Fruit fly (Drosophila melanogaster) whole organism, embryonic: ENCODE measurements around the gene Rhp.

Experiments used
- Abd-B ChIP-seq: fragments of 200-800 bp; sonication (Bioruptor generic); optimal IDR thresholded peaks from 2 replicates; lab custom pipeline; 2018; ENCODE audit warnings: missing biosample characterization, mild to moderate bottlenecking, missing genetic modification characterization, moderate library complexity
- Ada2b ChIP-seq: fragments of 200-800 bp; sonication (Bioruptor generic); IDR thresholded peaks from 2 replicates; pipeline ENCODE4 v1.3.6; 2022; ENCODE audit warnings: missing biosample characterization, missing genetic modification characterization
- Bdp1 ChIP-seq: fragments of 200-800 bp; sonication (Bioruptor generic); optimal IDR thresholded peaks from 3 replicates; lab custom pipeline; 2016; ENCODE audit warnings: missing biosample characterization, missing genetic modification characterization
- CG10654 ChIP-seq: fragments of 200-800 bp; sonication (Bioruptor generic); optimal IDR thresholded peaks from 2 replicates; lab custom pipeline; 2016; ENCODE audit warnings: missing biosample characterization, missing genetic modification characterization
- CG10979 ChIP-seq: fragments of 200-800 bp; sonication (Bioruptor generic); optimal IDR thresholded peaks from 2 replicates; lab custom pipeline; 2018; ENCODE audit warnings: missing biosample characterization, mild to moderate bottlenecking, missing genetic modification characterization, moderate library complexity
- CG12104 ChIP-seq: fragments of 200-800 bp; sonication (Bioruptor generic); optimal IDR thresholded peaks from 3 replicates; lab custom pipeline; 2016; ENCODE audit warnings: missing biosample characterization, missing genetic modification characterization
- CG12236 ChIP-seq: fragments of 200-800 bp; sonication (Bioruptor generic); optimal IDR thresholded peaks from 2 replicates; lab custom pipeline; 2016; ENCODE audit warnings: missing biosample characterization, missing genetic modification characterization
- CG1529 ChIP-seq: fragments of 200-800 bp; sonication (Bioruptor generic); optimal IDR thresholded peaks from 3 replicates; lab custom pipeline; 2018; ENCODE audit warnings: missing biosample characterization, missing genetic modification characterization
- CG15479 ChIP-seq: fragments of 200-800 bp; sonication (Bioruptor generic); optimal IDR thresholded peaks from 3 replicates; lab custom pipeline; 2019; ENCODE audit warnings: missing biosample characterization, mild to moderate bottlenecking, missing genetic modification characterization, moderate library complexity
- CG16813 ChIP-seq: fragments of 200-800 bp; sonication (Bioruptor generic); IDR thresholded peaks from 3 replicates; pipeline ENCODE4 v1.3.6; 2022; ENCODE audit warnings: missing biosample characterization, missing genetic modification characterization; ENCODE audit not compliant: partially characterized antibody
- CG17568 ChIP-seq: fragments of 200-800 bp; sonication (Bioruptor generic); optimal IDR thresholded peaks from 2 replicates; lab custom pipeline; 2018; ENCODE audit warnings: missing biosample characterization, mild to moderate bottlenecking, missing genetic modification characterization, moderate library complexity
- CG2712 ChIP-seq: fragments of 200-800 bp; optimal IDR thresholded peaks from 3 replicates; lab custom pipeline; 2019; ENCODE audit warnings: missing biosample characterization, mild to moderate bottlenecking, missing genetic modification characterization, moderate library complexity
- CG33557 ChIP-seq: fragments of 200-800 bp; sonication (Bioruptor generic); optimal IDR thresholded peaks from 2 replicates; lab custom pipeline; 2019; ENCODE audit warnings: missing biosample characterization, mild to moderate bottlenecking, missing genetic modification characterization, moderate library complexity
- CG4328 ChIP-seq: fragments of 200-800 bp; sonication (Bioruptor generic); optimal IDR thresholded peaks from 3 replicates; lab custom pipeline; 2017; ENCODE audit warnings: missing biosample characterization, missing genetic modification reagents, missing genetic modification characterization
- CG4730 ChIP-seq: fragments of 200-800 bp; sonication (Bioruptor generic); IDR thresholded peaks from 2 replicates; pipeline ENCODE4 v1.3.6; 2022; ENCODE audit warnings: missing biosample characterization, missing genetic modification characterization
- CG6813 ChIP-seq: fragments of 200-800 bp; sonication (Bioruptor generic); optimal IDR thresholded peaks from 2 replicates; lab custom pipeline; 2017; ENCODE audit warnings: missing biosample characterization, missing genetic modification characterization, mild to moderate bottlenecking, moderate library complexity, missing genetic modification reagents
- CG9797 ChIP-seq: fragments of 200-800 bp; sonication (Bioruptor generic); optimal IDR thresholded peaks from 3 replicates; lab custom pipeline; 2018; ENCODE audit warnings: missing biosample characterization, mild to moderate bottlenecking, missing genetic modification characterization
- CG9932 ChIP-seq: fragments of 200-800 bp; sonication (Bioruptor generic); IDR thresholded peaks from 2 replicates; pipeline ENCODE4 v1.3.6; 2022; ENCODE audit warnings: missing biosample characterization, missing genetic modification characterization
- Doc2 ChIP-seq: fragments of 200-800 bp; sonication (Bioruptor generic); IDR thresholded peaks from 2 replicates; pipeline ENCODE4 v1.3.6; 2022; ENCODE audit warnings: missing biosample characterization, missing genetic modification characterization
- Hmr ChIP-seq: fragments of 200-800 bp; sonication (Bioruptor generic); optimal IDR thresholded peaks from 3 replicates; lab custom pipeline; 2017; ENCODE audit warnings: mild to moderate bottlenecking, missing biosample characterization, missing genetic modification reagents, missing genetic modification characterization
- Hr39 ChIP-seq: fragments of >200 bp; optimal IDR thresholded peaks from 2 replicates; lab custom pipeline; 2017
- Jarid2 ChIP-seq: fragments of 200-800 bp; sonication (Bioruptor generic); optimal IDR thresholded peaks from 3 replicates; lab custom pipeline; 2017; ENCODE audit warnings: mild to moderate bottlenecking, missing biosample characterization, missing genetic modification reagents, missing genetic modification characterization
- Lhr ChIP-seq: fragments of 200-800 bp; sonication (Bioruptor generic); optimal IDR thresholded peaks from 3 replicates; lab custom pipeline; 2017; ENCODE audit warnings: mild to moderate bottlenecking, missing biosample characterization, missing genetic modification reagents, missing genetic modification characterization
- Lim3 ChIP-seq: fragments of 200-800 bp; sonication (Bioruptor generic); IDR thresholded peaks from 2 replicates; pipeline ENCODE4 v1.3.6; 2022; ENCODE audit warnings: missing biosample characterization, missing genetic modification characterization
- Med ChIP-seq: fragments of 200-800 bp; sonication (Bioruptor generic); peaks from one replicate; lab custom pipeline; 2016; ENCODE audit warnings: missing biosample characterization, missing genetic modification characterization, mild to moderate bottlenecking, inconsistent platforms, moderate library complexity
- Side ChIP-seq: fragments of 200-800 bp; sonication (Bioruptor generic); optimal IDR thresholded peaks from 2 replicates; lab custom pipeline; 2016; ENCODE audit warnings: missing biosample characterization, missing genetic modification characterization
- Six4 ChIP-seq: fragments of 200-800 bp; sonication (Bioruptor generic); optimal IDR thresholded peaks from 2 replicates; lab custom pipeline; 2016; ENCODE audit warnings: missing biosample characterization, missing genetic modification characterization
- Taf1 ChIP-seq: fragments of 200-800 bp; sonication (Bioruptor generic); IDR thresholded peaks from 2 replicates; pipeline ENCODE4 v1.3.6; 2022; ENCODE audit warnings: missing biosample characterization, missing genetic modification characterization
- amos ChIP-seq: fragments of 200-800 bp; sonication (Bioruptor generic); IDR thresholded peaks from 2 replicates; pipeline ENCODE4 v1.3.6; 2022; ENCODE audit warnings: missing biosample characterization, missing genetic modification characterization; ENCODE audit not compliant: partially characterized antibody
- ase ChIP-seq: fragments of 200-800 bp; sonication (Bioruptor generic); IDR thresholded peaks from 3 replicates; pipeline ENCODE4 v1.3.6; 2022; ENCODE audit warnings: missing biosample characterization, missing genetic modification characterization
- bcd ChIP-seq: fragments of 200-800 bp; sonication (Bioruptor generic); optimal IDR thresholded peaks from 2 replicates; lab custom pipeline; 2017; ENCODE audit warnings: missing biosample characterization, mild to moderate bottlenecking, missing genetic modification characterization
- ci ChIP-seq: fragments of 200-800 bp; sonication (Bioruptor generic); IDR thresholded peaks from 3 replicates; pipeline ENCODE4 v1.3.6; 2022; ENCODE audit warnings: missing biosample characterization, missing genetic modification characterization
- crol ChIP-seq: fragments of 200-800 bp; sonication (Bioruptor generic); IDR thresholded peaks from 2 replicates; pipeline ENCODE4 v1.3.6; 2022; ENCODE audit warnings: missing biosample characterization, missing genetic modification characterization
- crp ChIP-seq, 2 experiments: fragments of 200-800 bp; sonication (Bioruptor generic); optimal IDR thresholded peaks; 2 replicates in 1 of 2; 3 replicates in 1 of 2; lab custom pipeline; 2017; ENCODE audit warnings: missing biosample characterization in 2 of 2, missing genetic modification characterization in 2 of 2, mild to moderate bottlenecking in 1 of 2, moderate library complexity in 1 of 2
- dan ChIP-seq: fragments of 200-800 bp; sonication (Bioruptor generic); IDR thresholded peaks from 2 replicates; pipeline ENCODE4 v1.3.6; 2022; ENCODE audit warnings: missing biosample characterization, missing genetic modification characterization
- dm ChIP-seq: fragments of 200-800 bp; sonication (Bioruptor generic); optimal IDR thresholded peaks from 3 replicates; lab custom pipeline; 2016; ENCODE audit warnings: missing biosample characterization, missing genetic modification characterization
- fd64A ChIP-seq: fragments of 200-800 bp; sonication (Bioruptor generic); optimal IDR thresholded peaks from 3 replicates; lab custom pipeline; 2018; ENCODE audit warnings: missing biosample characterization, mild to moderate bottlenecking, missing genetic modification characterization
- fru ChIP-seq: fragments of >200 bp; optimal IDR thresholded peaks from 2 replicates; lab custom pipeline; 2017
- insv ChIP-seq, 2 experiments: fragments of 200-800 bp; sonication (Bioruptor generic); optimal IDR thresholded peaks; 3 replicates each; lab custom pipeline; 2016 to 2018; ENCODE audit warnings: missing biosample characterization in 2 of 2, missing genetic modification characterization in 2 of 2
- lmd ChIP-seq: fragments of 200-800 bp; sonication (Bioruptor generic); IDR thresholded peaks from 2 replicates; pipeline ENCODE4 v1.3.6; 2022; ENCODE audit warnings: missing biosample characterization, missing genetic modification characterization
- lov ChIP-seq, 2 experiments: fragments of 200-800 bp in 1 of 2; fragments of >200 bp in 1 of 2; sonication (Bioruptor generic) in 1 of 2; IDR thresholded peaks in 1 of 2; optimal IDR thresholded peaks in 1 of 2; 2 replicates in 1 of 2; 3 replicates in 1 of 2; pipeline versions ENCODE4 v1.3.6 to Lab custom; 2017 to 2022; ENCODE audit warnings: missing biosample characterization in 1 of 2, missing genetic modification characterization in 1 of 2
- pho ChIP-seq: fragments of 200-800 bp; sonication (Bioruptor generic); optimal IDR thresholded peaks from 2 replicates; lab custom pipeline; 2016; ENCODE audit warnings: missing biosample characterization, missing genetic modification characterization
- prd ChIP-seq, 3 experiments: fragments of >200 bp in 2 of 3; fragments of 200-800 bp in 1 of 3; sonication (Bioruptor generic) in 1 of 3; optimal IDR thresholded peaks in 2 of 3; IDR thresholded peaks in 1 of 3; 2 replicates in 2 of 3; 3 replicates in 1 of 3; pipeline versions ENCODE4 v1.3.6 to Lab custom; 2017 to 2022; ENCODE audit warnings: missing biosample characterization in 1 of 3, missing genetic modification characterization in 1 of 3
- salm ChIP-seq: fragments of 200-800 bp; sonication (Bioruptor generic); optimal IDR thresholded peaks from 2 replicates; lab custom pipeline; 2018; ENCODE audit warnings: missing biosample characterization, mild to moderate bottlenecking, missing genetic modification characterization
- sens ChIP-seq: fragments of 200-800 bp; sonication (Bioruptor generic); peaks from one replicate; lab custom pipeline; 2016; ENCODE audit warnings: missing biosample characterization, missing genetic modification characterization
- sim ChIP-seq: fragments of 200-800 bp; sonication (Bioruptor generic); IDR thresholded peaks from 2 replicates; pipeline ENCODE4 v1.3.6; 2022; ENCODE audit warnings: missing biosample characterization, missing genetic modification characterization
- so ChIP-seq: fragments of 200-800 bp; sonication (Bioruptor generic); IDR thresholded peaks from 3 replicates; pipeline ENCODE4 v1.3.6; 2022; ENCODE audit warnings: missing biosample characterization, missing genetic modification characterization
- usp ChIP-seq: fragments of >200 bp; optimal IDR thresholded peaks from 2 replicates; lab custom pipeline; 2017; ENCODE audit warnings: missing biosample characterization, missing genetic modification characterization
- yki ChIP-seq: fragments of >200 bp; optimal IDR thresholded peaks from 3 replicates; lab custom pipeline; 2018

Rhp gene

dm6 chrX:15788235-15789187 lies at the start of gene Rhp (continued):
- peak; percentile 38; the same call in 2 of the 3 replicates for TF ChIP-seq so (GFP tag; lab: Robert Waterston, UW)
- no peak for TF ChIP-seq dan (GFP tag; lab: Robert Waterston, UW)
- TF ChIP-seq CG4730: no peak
- peak; percentile 68 for TF ChIP-seq CG33557 (GFP tag; lab: Kevin White, UChicago)
- no peak for TF ChIP-seq Abd-B (GFP tag; lab: Kevin White, UChicago)
- no peak for TF ChIP-seq lov (optimal IDR thresholded peaks at IDR 0.05; lab: Kevin White, UChicago)
- TF ChIP-seq lov (GFP tag; IDR thresholded peaks at IDR 0.05; lab: Robert Waterston, UW): no peak
- TF ChIP-seq usp (GFP tag; lab: Kevin White, UChicago): no peak
- peak; percentile 76 for TF ChIP-seq Med
- no peak for TF ChIP-seq dm (GFP tag; lab: Kevin White, UChicago)
- no peak for TF ChIP-seq Six4
- TF ChIP-seq Lhr: peak; percentile 24
- peak; percentile 50 for TF ChIP-seq CG4328 (GFP tag; lab: Kevin White, UChicago)
- no peak for TF ChIP-seq sim
- TF ChIP-seq CG2712 (tag; lab: Kevin White, UChicago): peak; percentile 26
- no peak for TF ChIP-seq Ada2b (GFP tag; lab: Robert Waterston, UW)
- no peak for TF ChIP-seq Hr39 (lab: Kevin White, UChicago)
- no peak for TF ChIP-seq CG10979 (tag; lab: Kevin White, UChicago)
- TF ChIP-seq CG16813 (GFP tag; lab: Robert Waterston, UW): peak; percentile 27; the same call in 1 of the 3 replicates
- no peak for TF ChIP-seq fru (lab: Kevin White, UChicago)
- peak; percentile 57 for TF ChIP-seq salm
- no peak for TF ChIP-seq Doc2 (GFP tag; lab: Robert Waterston, UW)
- TF ChIP-seq CG17568 (GFP tag; lab: Kevin White, UChicago): no peak
- TF ChIP-seq CG6813 (GFP tag; lab: Kevin White, UChicago): peak; percentile 75
- no peak for TF ChIP-seq Lim3
- no peak for TF ChIP-seq crp (GFP tag; optimal IDR thresholded peaks at IDR 0.05; lab: Kevin White, UChicago)
- no peak for TF ChIP-seq Jarid2
- TF ChIP-seq CG12104: peak; percentile 32
- TF ChIP-seq CG9932 (GFP tag; lab: Robert Waterston, UW): no peak
- TF ChIP-seq insv (GFP tag; optimal IDR thresholded peaks at IDR 0.05; lab: Kevin White, UChicago): no peak
- TF ChIP-seq Taf1 (GFP tag; lab: Robert Waterston, UW): no peak
- no peak for TF ChIP-seq Bdp1 (GFP tag; lab: Kevin White, UChicago)
- no peak for TF ChIP-seq CG12236
- TF ChIP-seq pho: no peak
- TF ChIP-seq Hmr (GFP tag; lab: Kevin White, UChicago): peak; percentile 37
- no peak for TF ChIP-seq bcd (GFP tag; lab: Kevin White, UChicago)
- no peak for TF ChIP-seq crol (GFP tag; lab: Robert Waterston, UW)
- peak; percentile 51 for TF ChIP-seq CG1529 (GFP tag; lab: Kevin White, UChicago)
- TF ChIP-seq ci (GFP tag; lab: Robert Waterston, UW): peak; percentile 31; the same call in 1 of the 3 replicates
- peak; percentile 35 for TF ChIP-seq fd64A (GFP tag; lab: Kevin White, UChicago)
- TF ChIP-seq CG10654 (GFP tag; lab: Kevin White, UChicago): no peak
- TF ChIP-seq CG9797 (GFP tag; lab: Kevin White, UChicago): peak; percentile 61
- TF ChIP-seq CG15479: no peak
- no peak for TF ChIP-seq lmd (GFP tag; lab: Robert Waterston, UW)
- peak; percentile 90 for TF ChIP-seq sens (GFP tag; lab: Kevin White, UChicago)
- TF ChIP-seq amos (GFP tag; lab: Robert Waterston, UW): peak; percentile 54; the same call in 1 of the 2 replicates
- no peak for TF ChIP-seq prd (optimal IDR thresholded peaks at IDR 0.05; lab: Kevin White, UChicago)
- no peak for TF ChIP-seq prd (GFP tag; IDR thresholded peaks at IDR 0.05; lab: Robert Waterston, UW)
- no peak for TF ChIP-seq ase (GFP tag; lab: Robert Waterston, UW)
- TF ChIP-seq yki (lab: Kevin White, UChicago): no peak
- no peak for TF ChIP-seq Side (GFP tag; lab: Kevin White, UChicago)
